Worm (Caenorhabditis elegans) whole organism, young adult: ENCODE data around the gene Y68A4B.3.

ENCODE experiments used
- B0019.2 ChIP-seq: fragments of 200-800 bp; sonication (Bioruptor generic); conservative IDR thresholded peaks from 2 replicates; pipeline ENCODE4 v1.3.6; 2022; ENCODE audit warnings: missing genetic modification reagents, missing genetic modification characterization, missing compliant biosample characterization
- B0261.1 ChIP-seq: sonication (generic microtip); optimal IDR thresholded peaks from 2 replicates; lab custom pipeline; 2016; ENCODE audit warnings: mild to moderate bottlenecking, missing genetic modification characterization, moderate library complexity, missing compliant biosample characterization
- C06A6.2 ChIP-seq: fragments of 200-800 bp; sonication (Bioruptor generic); conservative IDR thresholded peaks from 2 replicates; pipeline ENCODE4 v1.3.6; 2022; ENCODE audit warnings: missing genetic modification characterization, missing compliant biosample characterization
- F22D6.2 ChIP-seq: sonication (generic microtip); optimal IDR thresholded peaks from 2 replicates; lab custom pipeline; 2016; ENCODE audit warnings: mild to moderate bottlenecking, missing genetic modification characterization, missing compliant biosample characterization
- F33H1.4 ChIP-seq: fragments of 200-800 bp; sonication (Bioruptor generic); IDR thresholded peaks from 2 replicates; pipeline ENCODE4 v1.3.6; 2022; ENCODE audit warnings: missing genetic modification reagents, missing genetic modification characterization, missing compliant biosample characterization
- K11D2.4 ChIP-seq: fragments of 200-800 bp; sonication (Bioruptor generic); IDR thresholded peaks from 2 replicates; pipeline ENCODE4 v1.3.6; 2022; ENCODE audit warnings: missing genetic modification reagents, missing genetic modification characterization, missing compliant biosample characterization
- Y56A3A.18 ChIP-seq: fragments of 200-800 bp; sonication (Bioruptor generic); IDR thresholded peaks from 2 replicates; pipeline ENCODE4 v1.3.6; 2022; ENCODE audit warnings: missing genetic modification reagents, missing genetic modification characterization, missing compliant biosample characterization
- Y79H2A.3 ChIP-seq: fragments of 200-800 bp; sonication (Bioruptor generic); conservative IDR thresholded peaks from 2 replicates; pipeline ENCODE4 v1.3.6; 2022; ENCODE audit warnings: missing genetic modification reagents, missing genetic modification characterization, missing compliant biosample characterization
- Y95B8A.8 ChIP-seq: fragments of 200-800 bp; sonication (Bioruptor generic); IDR thresholded peaks from 2 replicates; pipeline ENCODE4 v1.3.6; 2022; ENCODE audit warnings: missing genetic modification reagents, missing genetic modification characterization, missing compliant biosample characterization
- ZK185.1 ChIP-seq: sonication (generic microtip); optimal IDR thresholded peaks from 2 replicates; lab custom pipeline; 2016; ENCODE audit warnings: mild to moderate bottlenecking, missing genetic modification characterization, missing compliant biosample characterization; ENCODE audit not compliant: poor library complexity, severe bottlenecking
- ama-1 ChIP-seq, 3 experiments: fragments of 150-350 bp in 1 of 3; sonication (generic microtip) in 2 of 3; optimal IDR thresholded peaks; 2 replicates each; lab custom pipeline; 2014 to 2018; ENCODE audit warnings: missing biosample characterization in 2 of 3, missing genetic modification characterization in 2 of 3, missing genetic modification reagents in 2 of 3
- athp-1 ChIP-seq: sonication (generic microtip); optimal IDR thresholded peaks from 2 replicates; lab custom pipeline; 2017; ENCODE audit warnings: mild to moderate bottlenecking, missing genetic modification characterization, missing compliant biosample characterization
- bed-2 ChIP-seq: fragments of 200-800 bp; sonication (Bioruptor generic); IDR thresholded peaks from 2 replicates; pipeline ENCODE4 v1.3.6; 2022; ENCODE audit warnings: missing genetic modification reagents, missing genetic modification characterization, missing compliant biosample characterization
- cebp-1 ChIP-seq, 2 experiments: fragments of 200-800 bp in 1 of 2; sonication (Bioruptor generic) in 1 of 2; sonication (generic microtip) in 1 of 2; IDR thresholded peaks in 1 of 2; optimal IDR thresholded peaks in 1 of 2; 2 replicates each; pipeline versions ENCODE4 v1.3.6 to Lab custom; 2017 to 2022; ENCODE audit warnings: missing compliant biosample characterization in 2 of 2, missing genetic modification characterization in 2 of 2, mild to moderate bottlenecking in 1 of 2, missing genetic modification reagents in 1 of 2, moderate library complexity in 1 of 2
- cebp-2 ChIP-seq: fragments of 200-800 bp; sonication (Bioruptor generic); IDR thresholded peaks from 2 replicates; pipeline ENCODE4 v1.3.6; 2022; ENCODE audit warnings: missing genetic modification characterization, missing compliant biosample characterization
- ceh-27 ChIP-seq: fragments of 200-800 bp; sonication (Bioruptor generic); optimal IDR thresholded peaks from 2 replicates; lab custom pipeline; 2018; ENCODE audit warnings: mild to moderate bottlenecking, missing genetic modification characterization, moderate library complexity, missing compliant biosample characterization
- ceh-79 ChIP-seq: sonication (generic microtip); optimal IDR thresholded peaks from 2 replicates; lab custom pipeline; 2017; ENCODE audit warnings: mild to moderate bottlenecking, missing genetic modification characterization, missing compliant biosample characterization
- dpff-1 ChIP-seq: sonication (generic microtip); optimal IDR thresholded peaks from 2 replicates; lab custom pipeline; 2017; ENCODE audit warnings: mild to moderate bottlenecking, missing genetic modification characterization, missing compliant biosample characterization
- egl-18 ChIP-seq: fragments of 200-800 bp; sonication (Bioruptor generic); IDR thresholded peaks from 2 replicates; pipeline ENCODE4 v1.3.6; 2022; ENCODE audit warnings: missing genetic modification reagents, missing genetic modification characterization, missing compliant biosample characterization
- egl-44 ChIP-seq: fragments of 200-800 bp; sonication (Bioruptor generic); IDR thresholded peaks from 2 replicates; pipeline ENCODE4 v1.3.6; 2022; ENCODE audit warnings: missing genetic modification reagents, missing genetic modification characterization, missing compliant biosample characterization
- egrh-3 ChIP-seq: fragments of 200-800 bp; sonication (Bioruptor generic); IDR thresholded peaks from 2 replicates; pipeline ENCODE4 v1.3.6; 2022; ENCODE audit warnings: missing genetic modification reagents, missing genetic modification characterization, missing compliant biosample characterization
- ekl-4 ChIP-seq: fragments of 200-800 bp; sonication (Bioruptor generic); IDR thresholded peaks from 2 replicates; pipeline ENCODE4 v1.3.6; 2022; ENCODE audit warnings: missing genetic modification reagents, missing genetic modification characterization, missing compliant biosample characterization
- ets-4 ChIP-seq: fragments of 200-800 bp; sonication (Bioruptor generic); optimal IDR thresholded peaks from 2 replicates; lab custom pipeline; 2018; ENCODE audit warnings: mild to moderate bottlenecking, missing genetic modification characterization, missing compliant biosample characterization
- fkh-3 ChIP-seq: sonication (generic microtip); optimal IDR thresholded peaks from 2 replicates; lab custom pipeline; 2016; ENCODE audit warnings: mild to moderate bottlenecking, missing genetic modification characterization, missing compliant biosample characterization
- gei-17 ChIP-seq: fragments of 200-800 bp; sonication (Bioruptor generic); optimal IDR thresholded peaks from 2 replicates; lab custom pipeline; 2018; ENCODE audit warnings: mild to moderate bottlenecking, missing genetic modification characterization, missing compliant biosample characterization
- hrde-1 ChIP-seq: sonication (generic microtip); optimal IDR thresholded peaks from 2 replicates; lab custom pipeline; 2016; ENCODE audit warnings: missing genetic modification characterization, mild to moderate bottlenecking, missing compliant biosample characterization, moderate library complexity, missing genotype, missing genetic modification reagents, borderline replicate concordance
- let-526 ChIP-seq: fragments of 200-800 bp; sonication (Bioruptor generic); IDR thresholded peaks from 2 replicates; pipeline ENCODE4 v1.3.6; 2022; ENCODE audit warnings: missing genetic modification reagents, missing genetic modification characterization, missing compliant biosample characterization
- let-607 ChIP-seq, 2 experiments: fragments of 200-800 bp in 1 of 2; sonication (Bioruptor generic) in 1 of 2; sonication (generic microtip) in 1 of 2; optimal IDR thresholded peaks; 2 replicates each; lab custom pipeline; 2016 to 2018; ENCODE audit warnings: mild to moderate bottlenecking in 2 of 2, missing compliant biosample characterization in 2 of 2, missing genetic modification characterization in 2 of 2, moderate library complexity in 2 of 2, missing genotype in 1 of 2
- lin-35 ChIP-seq, 3 experiments: fragments of 150-350 bp in 2 of 3; sonication (generic microtip) in 1 of 3; optimal IDR thresholded peaks; 2 replicates each; lab custom pipeline; 2014 to 2018; ENCODE audit warnings: missing biosample characterization in 3 of 3, missing genetic modification characterization in 3 of 3, missing genetic modification reagents in 3 of 3
- lin-40 ChIP-seq: sonication (generic microtip); optimal IDR thresholded peaks from 2 replicates; lab custom pipeline; 2016; ENCODE audit warnings: missing genetic modification characterization, mild to moderate bottlenecking, missing compliant biosample characterization, missing genotype, missing genetic modification reagents
- madf-6 ChIP-seq: fragments of 200-800 bp; sonication (Bioruptor generic); IDR thresholded peaks from 2 replicates; pipeline ENCODE4 v1.3.6; 2022; ENCODE audit warnings: missing genetic modification reagents, missing genetic modification characterization, missing compliant biosample characterization
- nfya-1 ChIP-seq: sonication (generic microtip); optimal IDR thresholded peaks from 2 replicates; lab custom pipeline; 2017; ENCODE audit warnings: antibody characterized with exemption, missing compliant biosample characterization, missing genetic modification characterization, borderline replicate concordance; ENCODE audit not compliant: insufficient read depth
- nhr-179 ChIP-seq: sonication (generic microtip); optimal IDR thresholded peaks from 2 replicates; lab custom pipeline; 2016; ENCODE audit warnings: mild to moderate bottlenecking, missing genetic modification characterization, missing compliant biosample characterization
- pha-4 ChIP-seq: fragments of 150-350 bp; sonication (generic microtip); optimal IDR thresholded peaks from 2 replicates; lab custom pipeline; 2014; ENCODE audit warnings: missing biosample characterization, missing genetic modification reagents, missing genetic modification characterization
- sea-2 ChIP-seq: fragments of 200-800 bp; sonication (Bioruptor generic); IDR thresholded peaks from 2 replicates; pipeline ENCODE4 v1.3.6; 2022; ENCODE audit warnings: missing genetic modification characterization, missing compliant biosample characterization
- snpc-1.1 ChIP-seq: sonication (generic microtip); optimal IDR thresholded peaks from 2 replicates; lab custom pipeline; 2017; ENCODE audit warnings: missing genetic modification characterization, mild to moderate bottlenecking, missing compliant biosample characterization, antibody characterized with exemption, moderate library complexity, missing genotype, missing genetic modification reagents; ENCODE audit not compliant: insufficient read depth
- somi-1 ChIP-seq: fragments of 200-800 bp; sonication (Bioruptor generic); optimal IDR thresholded peaks from 2 replicates; lab custom pipeline; 2018; ENCODE audit warnings: mild to moderate bottlenecking, missing genetic modification characterization, missing compliant biosample characterization
- tlf-1 ChIP-seq: fragments of 200-800 bp; sonication (Bioruptor generic); optimal IDR thresholded peaks from 2 replicates; lab custom pipeline; 2018; ENCODE audit warnings: mild to moderate bottlenecking, missing genetic modification characterization, missing compliant biosample characterization
- zfh-2 ChIP-seq: fragments of 200-800 bp; sonication (Bioruptor generic); conservative IDR thresholded peaks from 2 replicates; pipeline ENCODE4 v1.3.6; 2022; ENCODE audit warnings: missing genetic modification reagents, missing genetic modification characterization, missing compliant biosample characterization
- zim-3 ChIP-seq: sonication (generic microtip); optimal IDR thresholded peaks from 2 replicates; lab custom pipeline; 2017; ENCODE audit warnings: mild to moderate bottlenecking, missing genetic modification characterization, moderate library complexity, missing compliant biosample characterization
- ztf-22 ChIP-seq: fragments of 200-800 bp; sonication (Bioruptor generic); optimal IDR thresholded peaks from 2 replicates; lab custom pipeline; 2018; ENCODE audit warnings: mild to moderate bottlenecking, missing genetic modification characterization, moderate library complexity, missing compliant biosample characterization
- ztf-26 ChIP-seq: sonication (generic microtip); optimal IDR thresholded peaks from 2 replicates; lab custom pipeline; 2017; ENCODE audit warnings: missing genetic modification characterization, missing compliant biosample characterization
- ztf-28 ChIP-seq: fragments of 200-800 bp; sonication (Bioruptor generic); IDR thresholded peaks from 2 replicates; pipeline ENCODE4 v1.3.6; 2022; ENCODE audit warnings: missing genetic modification reagents, missing genetic modification characterization, missing compliant biosample characterization

Gene Y68A4B.3

ce11 chrV:17242552-17242951 lies at the start of gene Y68A4B.3:
Gene Y68A4B.3, minus strand, starts transcription at chrV:17242652.
- TF ChIP-seq ekl-4: no peak
- TF ChIP-seq egrh-3 (GFP tag; lab: Robert Waterston, UW): no peak
- TF ChIP-seq pha-4: no peak
- TF ChIP-seq ztf-28 (GFP tag; lab: Robert Waterston, UW): no peak
- TF ChIP-seq B0261.1 (tag; lab: Kevin White, UChicago): no peak
- no peak for TF ChIP-seq B0019.2 (GFP tag; lab: Robert Waterston, UW)
- no peak for TF ChIP-seq nhr-179 (tag; lab: Kevin White, UChicago)
- no peak for TF ChIP-seq let-526
- no peak for TF ChIP-seq K11D2.4
- TF ChIP-seq fkh-3: no peak
- TF ChIP-seq C06A6.2 (GFP tag; lab: Robert Waterston, UW): no peak
- no peak for TF ChIP-seq madf-6 (GFP tag; lab: Robert Waterston, UW)
- TF ChIP-seq Y79H2A.3 (GFP tag; lab: Robert Waterston, UW): no peak
- no peak for TF ChIP-seq F22D6.2
- TF ChIP-seq egl-18: no peak
- TF ChIP-seq ceh-79 (tag; lab: Kevin White, UChicago): no peak
- no peak for TF ChIP-seq ZK185.1 (tag; lab: Kevin White, UChicago)

DNA sequence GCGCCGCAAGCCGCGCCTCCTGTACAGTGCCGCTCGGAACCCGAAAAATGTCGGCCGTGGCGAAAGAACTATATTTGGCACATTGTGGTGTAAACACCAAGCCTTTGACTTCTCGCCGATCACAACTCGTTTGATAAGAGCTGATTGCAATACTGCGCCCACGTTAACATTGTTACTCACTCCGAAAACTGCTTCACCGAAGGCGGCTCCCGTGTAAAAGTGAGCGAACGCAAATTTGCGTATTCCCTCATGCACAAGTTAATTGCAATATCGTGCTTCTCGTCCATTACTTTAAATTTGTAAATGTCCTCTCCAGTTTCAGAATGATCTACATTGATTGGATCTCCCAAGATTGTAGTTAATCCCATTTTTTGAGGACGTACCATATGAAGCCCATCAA lies 41.7 kb upstream of the Y68A4B.3 start:
- TF ChIP-seq F33H1.4 (GFP tag; lab: Robert Waterston, UW) (no peak), snpc-1.1 (tag; lab: Kevin White, UChicago) (no peak)
- TF ChIP-seq, all 124 proteins: peak for 0

ce11 chrV:17273249-17273648 lies 30.8 kb upstream of the Y68A4B.3 start, which contains the start of gene K10G4.10:
Gene K10G4.10, plus strand, starts transcription at chrV:17273549.
- TF ChIP-seq ama-1 (optimal IDR thresholded peaks at IDR 0.05; lab: Kevin White, UChicago) (no peak), ama-1 (GFP tag; optimal IDR thresholded peaks at IDR 0.05; lab: Kevin White, UChicago) (no peak), athp-1 (no peak), fkh-3 (no peak), ztf-26 (tag; lab: Kevin White, UChicago) (no peak), egl-18 (no peak), bed-2 (GFP tag; lab: Robert Waterston, UW) (no peak), nfya-1 (no peak), dpff-1 (tag; lab: Kevin White, UChicago) (no peak), zfh-2 (no peak), sea-2 (GFP tag; lab: Robert Waterston, UW) (no peak), snpc-1.1 (tag; lab: Kevin White, UChicago) (no peak), gei-17 (GFP tag; lab: Kevin White, UChicago) (no peak), lin-35 (GFP tag; optimal IDR thresholded peaks at IDR 0.05; lab: Kevin White, UChicago) (no peak), Y95B8A.8 (GFP tag; lab: Robert Waterston, UW) (no peak), somi-1 (no peak), tlf-1 (GFP tag; lab: Kevin White, UChicago) (no peak), egl-44 (no peak), ceh-79 (tag; lab: Kevin White, UChicago) (no peak)
- TF ChIP-seq, all 124 proteins: peak for 0

- TF ChIP-seq ztf-22 (GFP tag; lab: Kevin White, UChicago): no peak
- TF ChIP-seq F33H1.4 (GFP tag; lab: Robert Waterston, UW): no peak
- no peak for TF ChIP-seq cebp-1 (GFP tag; IDR thresholded peaks at IDR 0.05; lab: Robert Waterston, UW)
- TF ChIP-seq cebp-1 (tag; optimal IDR thresholded peaks at IDR 0.05; lab: Kevin White, UChicago): no peak
- TF ChIP-seq let-607 (tag; optimal IDR thresholded peaks at IDR 0.05; lab: Kevin White, UChicago): no peak
- no peak for TF ChIP-seq B0019.2 (GFP tag; lab: Robert Waterston, UW)
- no peak for TF ChIP-seq Y56A3A.18
- no peak for TF ChIP-seq Y79H2A.3 (GFP tag; lab: Robert Waterston, UW)
- TF ChIP-seq Y95B8A.8 (GFP tag; lab: Robert Waterston, UW): no peak
- no peak for TF ChIP-seq gei-17 (GFP tag; lab: Kevin White, UChicago)
- TF ChIP-seq hrde-1 (tag; lab: Kevin White, UChicago): no peak
- TF ChIP-seq ets-4 (GFP tag; lab: Kevin White, UChicago): no peak
- no peak for TF ChIP-seq lin-40 (tag; lab: Kevin White, UChicago)
- TF ChIP-seq dpff-1 (tag; lab: Kevin White, UChicago): no peak
- no peak for TF ChIP-seq ceh-27 (GFP tag; lab: Kevin White, UChicago)
- no peak for TF ChIP-seq cebp-2 (GFP tag; lab: Robert Waterston, UW)
- TF ChIP-seq zim-3: no peak
Observed at ce11 chrV:17272112-17272511, 29.7 kb upstream of the Y68A4B.3 start.
